Fruit fly (Drosophila melanogaster): Measurements from ENCODE around the gene Jon74E.

Gene Jon74E

dm6 chr3L:17532197-17532596 is 16.7 kb downstream of the Jon74E start (continued):
- TF ChIP-seq CG12071 (GFP tag; optimal IDR thresholded peaks at IDR 0.05) (no peak), CG13424 (tag; optimal IDR thresholded peaks at IDR 0.05) (peak; percentile 48), Dek (tag; optimal IDR thresholded peaks at IDR 0.05) (no peak), Kr (GFP tag; optimal IDR thresholded peaks at IDR 0.05) (no peak), dysf (GFP tag; IDR thresholded peaks at IDR 0.05) (0 out of 3 replicates have a peak, but pooled peaks have one; percentile 36), tna (GFP tag; IDR thresholded peaks at IDR 0.05; ENCODE audit: partially characterized antibody) (no peak), Gsc (GFP tag; IDR thresholded peaks at IDR 0.05) (no peak), sisA (GFP tag; IDR thresholded peaks at IDR 0.05) (no peak), CG10979 (tag; optimal IDR thresholded peaks at IDR 0.05) (peak; percentile 56), CG31441 (GFP tag; IDR thresholded peaks at IDR 0.05) (0 out of 2 replicates have a peak, but pooled peaks have one; percentile 20), pita (GFP tag; optimal IDR thresholded peaks at IDR 0.05) (no peak), ewg (GFP tag; optimal IDR thresholded peaks at IDR 0.05) (peak; percentile 7), CG10565 (GFP tag; optimal IDR thresholded peaks at IDR 0.05) (no peak), CG12219 (GFP tag; optimal IDR thresholded peaks at IDR 0.05) (no peak), Dref (GFP tag; IDR thresholded peaks at IDR 0.05) (no peak), CG34224 (GFP tag; IDR thresholded peaks at IDR 0.05; ENCODE audit: partially characterized antibody) (no peak), hkb (optimal IDR thresholded peaks at IDR 0.05) (no peak), hkb (GFP tag; IDR thresholded peaks at IDR 0.05) (peak; percentile 42; the same call in 1 of the 2 replicates), pzg (GFP tag; optimal IDR thresholded peaks at IDR 0.05) (no peak), tgo (GFP tag; IDR thresholded peaks at IDR 0.05) (no peak), Sin3A (optimal IDR thresholded peaks at IDR 0.05) (no peak), cg (GFP tag; optimal IDR thresholded peaks at IDR 0.05) (no peak), ssp (GFP tag; IDR thresholded peaks at IDR 0.05) (no peak), D19B (GFP tag; optimal IDR thresholded peaks at IDR 0.05) (no peak), slou (GFP tag; optimal IDR thresholded peaks at IDR 0.05) (no peak), ems (GFP tag; optimal IDR thresholded peaks at IDR 0.05) (no peak), ham (GFP tag; IDR thresholded peaks at IDR 0.05) (no peak), crp (GFP tag; optimal IDR thresholded peaks at IDR 0.05) (no peak), pros (GFP tag; optimal IDR thresholded peaks at IDR 0.05) (no peak), Nf-YC (tag; optimal IDR thresholded peaks at IDR 0.05) (no peak), CG18262 (tag; optimal IDR thresholded peaks at IDR 0.05) (peak; percentile 60), HHEX (GFP tag; optimal IDR thresholded peaks at IDR 0.05) (no peak), grn (GFP tag; optimal IDR thresholded peaks at IDR 0.05) (no peak), her (GFP tag; optimal IDR thresholded peaks at IDR 0.05) (no peak), ERR (GFP tag; optimal IDR thresholded peaks at IDR 0.05) (no peak), CG17829 (tag; optimal IDR thresholded peaks at IDR 0.05) (peak; percentile 7), Poxn (GFP tag; IDR thresholded peaks at IDR 0.05) (no peak), CG11723 (GFP tag; optimal IDR thresholded peaks at IDR 0.05) (no peak), nom (GFP tag; optimal IDR thresholded peaks at IDR 0.05) (no peak), sima (GFP tag; optimal IDR thresholded peaks at IDR 0.05) (no peak), CG10431 (GFP tag; optimal IDR thresholded peaks at IDR 0.05) (no peak), Mes4 (GFP tag; optimal IDR thresholded peaks at IDR 0.05) (no peak), tio (GFP tag; optimal IDR thresholded peaks at IDR 0.05) (no peak), Hmr (GFP tag; optimal IDR thresholded peaks at IDR 0.05) (peak; percentile 23), CG15269 (tag; optimal IDR thresholded peaks at IDR 0.05) (peak; percentile 36), E2f2 (GFP tag; IDR thresholded peaks at IDR 0.05) (no peak; the same call in 1 of the 2 replicates), Bgb (GFP tag; IDR thresholded peaks at IDR 0.05; ENCODE audit: partially characterized antibody) (no peak), H2.0 (GFP tag; IDR thresholded peaks at IDR 0.05) (no peak), CG2199 (GFP tag; IDR thresholded peaks at IDR 0.05) (no peak), CG7745 (tag; optimal IDR thresholded peaks at IDR 0.05) (no peak), knrl (GFP tag; IDR thresholded peaks at IDR 0.05; ENCODE audit: partially characterized antibody) (no peak), Camta (GFP tag; optimal IDR thresholded peaks at IDR 0.05) (peak; percentile 11)
